Worm (Caenorhabditis elegans) whole organism, young adult: Measurements from ENCODE around the gene str-181.
A peak's percentile ranks its signal among the peaks of the same experiment; 100 is the strongest.

Experiments
- F23B12.7 ChIP-seq: sonication (generic microtip); optimal IDR thresholded peaks from 2 replicates; lab custom pipeline; 2017; ENCODE audit warnings: missing genetic modification characterization, mild to moderate bottlenecking, missing compliant biosample characterization, antibody characterized with exemption, moderate library complexity; ENCODE audit not compliant: insufficient read depth
- F52B5.7 ChIP-seq: sonication (generic microtip); optimal IDR thresholded peaks from 2 replicates; lab custom pipeline; 2016; ENCODE audit warnings: mild to moderate bottlenecking, missing genetic modification characterization, missing compliant biosample characterization
- F55B11.4 ChIP-seq: sonication (generic microtip); optimal IDR thresholded peaks from 2 replicates; lab custom pipeline; 2016; ENCODE audit warnings: missing compliant biosample characterization, missing genetic modification characterization, borderline replicate concordance; ENCODE audit not compliant: insufficient read depth
- K11D2.4 ChIP-seq: fragments of 200-800 bp; sonication (Bioruptor generic); IDR thresholded peaks from 2 replicates; pipeline ENCODE4 v1.3.6; 2022; ENCODE audit warnings: missing genetic modification reagents, missing genetic modification characterization, missing compliant biosample characterization
- Y53F4B.3 ChIP-seq: fragments of 200-800 bp; sonication (Bioruptor generic); IDR thresholded peaks from 2 replicates; pipeline ENCODE4 v1.3.6; 2022; ENCODE audit warnings: missing genetic modification reagents, missing genetic modification characterization, missing compliant biosample characterization
- ZK185.1 ChIP-seq: sonication (generic microtip); optimal IDR thresholded peaks from 2 replicates; lab custom pipeline; 2016; ENCODE audit warnings: mild to moderate bottlenecking, missing genetic modification characterization, missing compliant biosample characterization; ENCODE audit not compliant: poor library complexity, severe bottlenecking
- akir-1 ChIP-seq: fragments of 200-800 bp; sonication (Bioruptor generic); optimal IDR thresholded peaks from 2 replicates; lab custom pipeline; 2018; ENCODE audit warnings: mild to moderate bottlenecking, missing genetic modification characterization, moderate library complexity, missing compliant biosample characterization
- ama-1 ChIP-seq, 3 experiments: fragments of 150-350 bp in 1 of 3; sonication (generic microtip) in 2 of 3; optimal IDR thresholded peaks; 2 replicates each; lab custom pipeline; 2014 to 2018; ENCODE audit warnings: missing biosample characterization in 2 of 3, missing genetic modification characterization in 2 of 3, missing genetic modification reagents in 2 of 3
- attf-6 ChIP-seq: fragments of 200-800 bp; sonication (Bioruptor generic); IDR thresholded peaks from 2 replicates; pipeline ENCODE4 v1.3.6; 2022; ENCODE audit warnings: missing genetic modification reagents, missing genetic modification characterization, missing compliant biosample characterization
- ceh-27 ChIP-seq: fragments of 200-800 bp; sonication (Bioruptor generic); optimal IDR thresholded peaks from 2 replicates; lab custom pipeline; 2018; ENCODE audit warnings: mild to moderate bottlenecking, missing genetic modification characterization, moderate library complexity, missing compliant biosample characterization
- ceh-40 ChIP-seq: fragments of 200-800 bp; sonication (Bioruptor generic); IDR thresholded peaks from 2 replicates; pipeline ENCODE4 v1.3.6; 2022; ENCODE audit warnings: missing genetic modification characterization, missing compliant biosample characterization
- die-1 ChIP-seq: sonication (generic microtip); optimal IDR thresholded peaks from 2 replicates; lab custom pipeline; 2016; ENCODE audit warnings: missing genotype, mild to moderate bottlenecking, missing genetic modification characterization, missing compliant biosample characterization
- dox-1 ChIP-seq: fragments of 200-800 bp; sonication (Bioruptor generic); IDR thresholded peaks from 2 replicates; pipeline ENCODE4 v1.3.6; 2022; ENCODE audit warnings: missing genetic modification reagents, missing genetic modification characterization, missing compliant biosample characterization
- dpff-1 ChIP-seq: sonication (generic microtip); optimal IDR thresholded peaks from 2 replicates; lab custom pipeline; 2017; ENCODE audit warnings: mild to moderate bottlenecking, missing genetic modification characterization, missing compliant biosample characterization
- efl-1 ChIP-seq: fragments of 150-350 bp; optimal IDR thresholded peaks from 2 replicates; lab custom pipeline; 2014; ENCODE audit warnings: missing biosample characterization, missing genetic modification reagents, missing genetic modification characterization
- egl-44 ChIP-seq: fragments of 200-800 bp; sonication (Bioruptor generic); IDR thresholded peaks from 2 replicates; pipeline ENCODE4 v1.3.6; 2022; ENCODE audit warnings: missing genetic modification reagents, missing genetic modification characterization, missing compliant biosample characterization
- egrh-3 ChIP-seq: fragments of 200-800 bp; sonication (Bioruptor generic); IDR thresholded peaks from 2 replicates; pipeline ENCODE4 v1.3.6; 2022; ENCODE audit warnings: missing genetic modification reagents, missing genetic modification characterization, missing compliant biosample characterization
- fkh-3 ChIP-seq: sonication (generic microtip); optimal IDR thresholded peaks from 2 replicates; lab custom pipeline; 2016; ENCODE audit warnings: mild to moderate bottlenecking, missing genetic modification characterization, missing compliant biosample characterization
- lag-1 ChIP-seq: fragments of 200-800 bp; sonication (Bioruptor generic); IDR thresholded peaks from 2 replicates; pipeline ENCODE4 v1.3.6; 2022; ENCODE audit warnings: missing genetic modification reagents, missing genetic modification characterization, missing compliant biosample characterization
- let-526 ChIP-seq: fragments of 200-800 bp; sonication (Bioruptor generic); IDR thresholded peaks from 2 replicates; pipeline ENCODE4 v1.3.6; 2022; ENCODE audit warnings: missing genetic modification reagents, missing genetic modification characterization, missing compliant biosample characterization
- let-607 ChIP-seq, 2 experiments: fragments of 200-800 bp in 1 of 2; sonication (Bioruptor generic) in 1 of 2; sonication (generic microtip) in 1 of 2; optimal IDR thresholded peaks; 2 replicates each; lab custom pipeline; 2016 to 2018; ENCODE audit warnings: mild to moderate bottlenecking in 2 of 2, missing compliant biosample characterization in 2 of 2, missing genetic modification characterization in 2 of 2, moderate library complexity in 2 of 2, missing genotype in 1 of 2
- madf-8 ChIP-seq: fragments of 200-800 bp; sonication (Bioruptor generic); conservative IDR thresholded peaks from 2 replicates; pipeline ENCODE4 v1.3.6; 2022; ENCODE audit warnings: missing genetic modification reagents, missing genetic modification characterization, missing compliant biosample characterization
- mes-4 ChIP-seq: sonication (generic microtip); optimal IDR thresholded peaks from 2 replicates; lab custom pipeline; 2016; ENCODE audit warnings: missing genotype, missing genetic modification characterization, missing compliant biosample characterization
- mxl-1 ChIP-seq: sonication (generic microtip); optimal IDR thresholded peaks from 2 replicates; lab custom pipeline; 2016; ENCODE audit warnings: missing genetic modification characterization, missing compliant biosample characterization
- nfya-2 ChIP-seq: fragments of 200-800 bp; sonication (Bioruptor generic); IDR thresholded peaks from 2 replicates; pipeline ENCODE4 v1.3.6; 2022; ENCODE audit warnings: missing genetic modification reagents, missing genetic modification characterization, missing compliant biosample characterization
- nfyb-1 ChIP-seq: fragments of 200-800 bp; sonication (Bioruptor generic); IDR thresholded peaks from 2 replicates; pipeline ENCODE4 v1.3.6; 2022; ENCODE audit warnings: missing genetic modification reagents, missing genetic modification characterization, missing compliant biosample characterization
- nhr-179 ChIP-seq: sonication (generic microtip); optimal IDR thresholded peaks from 2 replicates; lab custom pipeline; 2016; ENCODE audit warnings: mild to moderate bottlenecking, missing genetic modification characterization, missing compliant biosample characterization
- nhr-27 ChIP-seq: fragments of 200-800 bp; sonication (Bioruptor generic); optimal IDR thresholded peaks from 2 replicates; lab custom pipeline; 2018; ENCODE audit warnings: mild to moderate bottlenecking, missing genetic modification characterization, moderate library complexity, missing compliant biosample characterization
- nhr-90 ChIP-seq: sonication (generic microtip); optimal IDR thresholded peaks from 2 replicates; lab custom pipeline; 2016; ENCODE audit warnings: missing genotype, mild to moderate bottlenecking, missing genetic modification characterization, missing compliant biosample characterization
- pha-4 ChIP-seq: fragments of 150-350 bp; sonication (generic microtip); optimal IDR thresholded peaks from 2 replicates; lab custom pipeline; 2014; ENCODE audit warnings: missing biosample characterization, missing genetic modification reagents, missing genetic modification characterization
- repo-1 ChIP-seq: sonication (generic microtip); optimal IDR thresholded peaks from 2 replicates; lab custom pipeline; 2017; ENCODE audit warnings: mild to moderate bottlenecking, missing genetic modification characterization, missing compliant biosample characterization
- sea-2 ChIP-seq: fragments of 200-800 bp; sonication (Bioruptor generic); IDR thresholded peaks from 2 replicates; pipeline ENCODE4 v1.3.6; 2022; ENCODE audit warnings: missing genetic modification characterization, missing compliant biosample characterization
- snpc-1.1 ChIP-seq: sonication (generic microtip); optimal IDR thresholded peaks from 2 replicates; lab custom pipeline; 2017; ENCODE audit warnings: missing genetic modification characterization, mild to moderate bottlenecking, missing compliant biosample characterization, antibody characterized with exemption, moderate library complexity, missing genotype, missing genetic modification reagents; ENCODE audit not compliant: insufficient read depth
- snpc-1.3 ChIP-seq: sonication (generic microtip); optimal IDR thresholded peaks from 2 replicates; lab custom pipeline; 2017; ENCODE audit warnings: missing genetic modification characterization, mild to moderate bottlenecking, missing compliant biosample characterization, antibody characterized with exemption, moderate library complexity, missing genotype, missing genetic modification reagents; ENCODE audit not compliant: insufficient read depth
- snpc-3.4 ChIP-seq: sonication (generic microtip); optimal IDR thresholded peaks from 2 replicates; lab custom pipeline; 2017; ENCODE audit warnings: missing genetic modification characterization, mild to moderate bottlenecking, missing compliant biosample characterization, antibody characterized with exemption, moderate library complexity, missing genotype, missing genetic modification reagents
- snpc-4 ChIP-seq, 5 experiments: fragments of 150-350 bp in 1 of 5; sonication (generic microtip) in 4 of 5; optimal IDR thresholded peaks; 2 replicates each; lab custom pipeline; 2014 to 2018; ENCODE audit warnings: missing genetic modification characterization in 5 of 5, missing biosample characterization in 3 of 5, antibody characterized with exemption in 2 of 5, mild to moderate bottlenecking in 2 of 5, missing compliant biosample characterization in 2 of 5, missing genotype in 2 of 5, moderate library complexity in 2 of 5, missing genetic modification reagents in 1 of 5
- sptf-2 ChIP-seq: fragments of 200-800 bp; sonication (Bioruptor generic); optimal IDR thresholded peaks from 2 replicates; lab custom pipeline; 2018; ENCODE audit warnings: mild to moderate bottlenecking, missing genetic modification characterization, missing compliant biosample characterization
- tbp1 ChIP-seq: fragments of 200-800 bp; sonication (Bioruptor generic); optimal IDR thresholded peaks from 2 replicates; lab custom pipeline; 2018; ENCODE audit warnings: mild to moderate bottlenecking, missing genetic modification characterization, missing compliant biosample characterization
- tbx-9 ChIP-seq: sonication (generic microtip); optimal IDR thresholded peaks from 2 replicates; lab custom pipeline; 2016; ENCODE audit warnings: borderline replicate concordance, missing genetic modification characterization, inconsistent platforms, missing compliant biosample characterization
- zfh-2 ChIP-seq: fragments of 200-800 bp; sonication (Bioruptor generic); conservative IDR thresholded peaks from 2 replicates; pipeline ENCODE4 v1.3.6; 2022; ENCODE audit warnings: missing genetic modification reagents, missing genetic modification characterization, missing compliant biosample characterization
- ztf-18 ChIP-seq: sonication (generic microtip); optimal IDR thresholded peaks from 2 replicates; lab custom pipeline; 2016; ENCODE audit warnings: missing genotype, mild to moderate bottlenecking, missing genetic modification characterization, missing compliant biosample characterization
- ztf-22 ChIP-seq: fragments of 200-800 bp; sonication (Bioruptor generic); optimal IDR thresholded peaks from 2 replicates; lab custom pipeline; 2018; ENCODE audit warnings: mild to moderate bottlenecking, missing genetic modification characterization, moderate library complexity, missing compliant biosample characterization
- ztf-26 ChIP-seq: sonication (generic microtip); optimal IDR thresholded peaks from 2 replicates; lab custom pipeline; 2017; ENCODE audit warnings: missing genetic modification characterization, missing compliant biosample characterization
- ztf-3 ChIP-seq: fragments of 200-800 bp; sonication (Bioruptor generic); optimal IDR thresholded peaks from 2 replicates; lab custom pipeline; 2018; ENCODE audit warnings: mild to moderate bottlenecking, missing genetic modification characterization, missing compliant biosample characterization

Gene str-181

ce11 chrV:12683205-12683604 is 35.3 kb downstream of the str-181 start (continued):
- TF ChIP-seq Y53F4B.3 (GFP tag; lab: Robert Waterston, UW): no peak
- no peak for TF ChIP-seq snpc-4 (GFP tag; optimal IDR thresholded peaks at IDR 0.05; lab: Kevin White, UChicago)
- peak in 1 of 4 experiments; percentile 19 for TF ChIP-seq snpc-4 (tag; optimal IDR thresholded peaks at IDR 0.05; lab: Kevin White, UChicago)
- no peak for TF ChIP-seq ztf-22 (GFP tag; lab: Kevin White, UChicago)
- no peak for TF ChIP-seq nhr-90 (tag; lab: Kevin White, UChicago)
- peak; percentile 21 for TF ChIP-seq nhr-179 (tag; lab: Kevin White, UChicago)
- TF ChIP-seq let-607 (tag; optimal IDR thresholded peaks at IDR 0.05; lab: Kevin White, UChicago): no peak
- TF ChIP-seq F23B12.7: peak; percentile 51
- no peak for TF ChIP-seq efl-1
- TF ChIP-seq ZK185.1 (tag; lab: Kevin White, UChicago): peak; percentile 18
- no peak for TF ChIP-seq dpff-1 (tag; lab: Kevin White, UChicago)
- TF ChIP-seq nfyb-1 (GFP tag; lab: Robert Waterston, UW): no peak
- no peak for TF ChIP-seq nhr-27 (tag; lab: Kevin White, UChicago)
- no peak for TF ChIP-seq egl-44 (GFP tag; lab: Robert Waterston, UW)
- peak; percentile 1 for TF ChIP-seq ceh-27 (GFP tag; lab: Kevin White, UChicago)
- no peak for TF ChIP-seq mes-4 (tag; lab: Kevin White, UChicago)
- no peak for TF ChIP-seq ztf-3 (GFP tag; lab: Kevin White, UChicago)
- TF ChIP-seq snpc-3.4 (tag; lab: Kevin White, UChicago): no peak
- no peak for TF ChIP-seq fkh-3 (tag; lab: Kevin White, UChicago)
- TF ChIP-seq ceh-40 (GFP tag; lab: Robert Waterston, UW): 0 out of 2 replicates have a peak, but pooled peaks have one; percentile 32
- peak; percentile 29 for TF ChIP-seq mxl-1 (tag; lab: Kevin White, UChicago)
- no peak for TF ChIP-seq repo-1 (tag; lab: Kevin White, UChicago)
- TF ChIP-seq ama-1 (optimal IDR thresholded peaks at IDR 0.05; lab: Kevin White, UChicago): no peak
- TF ChIP-seq ama-1 (GFP tag; optimal IDR thresholded peaks at IDR 0.05; lab: Kevin White, UChicago): no peak
- TF ChIP-seq ztf-18 (tag; lab: Kevin White, UChicago): peak; percentile 50
- no peak for TF ChIP-seq ztf-26 (tag; lab: Kevin White, UChicago)
- peak; percentile 88 for TF ChIP-seq tbp1 (GFP tag; lab: Kevin White, UChicago)

- TF ChIP-seq efl-1 (no peak), snpc-1.1 (tag; lab: Kevin White, UChicago) (no peak), Y53F4B.3 (GFP tag; lab: Robert Waterston, UW) (no peak), nfya-2 (GFP tag; lab: Robert Waterston, UW) (no peak), zfh-2 (GFP tag; lab: Robert Waterston, UW) (no peak), pha-4 (tag; lab: Kevin White, UChicago) (no peak), lag-1 (GFP tag; lab: Robert Waterston, UW) (no peak), madf-8 (GFP tag; lab: Robert Waterston, UW) (no peak), dox-1 (no peak), akir-1 (no peak)
These were observed 38.7 kb downstream of the str-181 start, which contains the start of gene frpr-15 for ce11 chrV:12679807-12680206. Gene frpr-15 (plus strand): TSS chrV:12680107.

ce11 chrV:12679292-12679691 is 39.2 kb downstream of the str-181 start:
- TF ChIP-seq F55B11.4 (tag; lab: Kevin White, UChicago) (no peak), K11D2.4 (GFP tag; lab: Robert Waterston, UW) (no peak), egrh-3 (GFP tag; lab: Robert Waterston, UW) (no peak), sea-2 (GFP tag; lab: Robert Waterston, UW) (no peak), tbx-9 (tag; lab: Kevin White, UChicago) (no peak), attf-6 (GFP tag; lab: Robert Waterston, UW) (no peak), dpff-1 (tag; lab: Kevin White, UChicago) (no peak), let-526 (GFP tag; lab: Robert Waterston, UW) (no peak), die-1 (tag; lab: Kevin White, UChicago) (no peak), F52B5.7 (no peak), egl-44 (GFP tag; lab: Robert Waterston, UW) (no peak), sptf-2 (GFP tag; lab: Kevin White, UChicago) (no peak), madf-8 (GFP tag; lab: Robert Waterston, UW) (no peak), snpc-1.3 (tag; lab: Kevin White, UChicago) (no peak), snpc-1.1 (tag; lab: Kevin White, UChicago) (no peak)
